Fruit fly (Drosophila melanogaster) whole organism, embryonic: ENCODE results near the gene pix.

Source experiments
- Adf1 ChIP-seq: fragments of 200-800 bp; sonication (Bioruptor generic); IDR thresholded peaks from 2 replicates; pipeline ENCODE4 v1.3.6; 2022; ENCODE audit warnings: missing biosample characterization, missing genetic modification characterization
- Atf6 ChIP-seq: fragments of 200-800 bp; sonication (Bioruptor generic); IDR thresholded peaks from 2 replicates; pipeline ENCODE4 v1.3.6; 2022; ENCODE audit warnings: missing biosample characterization, missing genetic modification characterization
- CG1024 ChIP-seq: fragments of 200-800 bp; sonication (Bioruptor generic); IDR thresholded peaks from 2 replicates; pipeline ENCODE4 v1.3.6; 2022; ENCODE audit warnings: missing biosample characterization, missing genetic modification characterization
- CG10979 ChIP-seq: fragments of 200-800 bp; sonication (Bioruptor generic); optimal IDR thresholded peaks from 2 replicates; lab custom pipeline; 2018; ENCODE audit warnings: missing biosample characterization, mild to moderate bottlenecking, missing genetic modification characterization, moderate library complexity
- CG11085 ChIP-seq: fragments of 200-800 bp; sonication (Bioruptor generic); IDR thresholded peaks from 2 replicates; pipeline ENCODE4 v1.3.6; 2022; ENCODE audit warnings: missing biosample characterization, missing genetic modification characterization
- CG12071 ChIP-seq: fragments of 200-800 bp; sonication (Bioruptor generic); optimal IDR thresholded peaks from 3 replicates; lab custom pipeline; 2018; ENCODE audit warnings: missing biosample characterization, mild to moderate bottlenecking, missing genetic modification characterization
- CG13296 ChIP-seq: fragments of 200-800 bp; sonication (Bioruptor generic); optimal IDR thresholded peaks from 3 replicates; lab custom pipeline; 2018; ENCODE audit warnings: missing biosample characterization, mild to moderate bottlenecking, missing genetic modification characterization
- CG1602 ChIP-seq: fragments of 200-800 bp; sonication (Bioruptor generic); optimal IDR thresholded peaks from 3 replicates; lab custom pipeline; 2016; ENCODE audit warnings: missing biosample characterization, missing genetic modification characterization
- CG1647 ChIP-seq: fragments of 200-800 bp; sonication (Bioruptor generic); optimal IDR thresholded peaks from 3 replicates; lab custom pipeline; 2016; ENCODE audit warnings: missing biosample characterization, missing genetic modification characterization
- CG16815 ChIP-seq: fragments of 200-800 bp; sonication (Bioruptor generic); optimal IDR thresholded peaks from 3 replicates; lab custom pipeline; 2017; ENCODE audit warnings: missing biosample characterization, mild to moderate bottlenecking, missing genetic modification characterization
- CG17328 ChIP-seq: fragments of 200-800 bp; sonication (Bioruptor generic); IDR thresholded peaks from 2 replicates; pipeline ENCODE4 v1.3.6; 2022; ENCODE audit warnings: missing biosample characterization, missing genetic modification characterization
- CG1792 ChIP-seq: fragments of 200-800 bp; sonication (Bioruptor generic); optimal IDR thresholded peaks from 2 replicates; lab custom pipeline; 2016; ENCODE audit warnings: missing biosample characterization, missing genetic modification characterization
- CG2120 ChIP-seq: fragments of 200-800 bp; sonication (Bioruptor generic); optimal IDR thresholded peaks from 3 replicates; lab custom pipeline; 2016; ENCODE audit warnings: missing biosample characterization, missing genetic modification characterization
- CG32772 ChIP-seq: fragments of 200-800 bp; sonication (Bioruptor generic); IDR thresholded peaks from 2 replicates; pipeline ENCODE4 v1.3.6; 2022; ENCODE audit warnings: missing biosample characterization, missing genetic modification characterization
- CG4707 ChIP-seq: fragments of 200-800 bp; sonication (Bioruptor generic); optimal IDR thresholded peaks from 2 replicates; lab custom pipeline; 2018; ENCODE audit warnings: missing biosample characterization, mild to moderate bottlenecking, missing genetic modification characterization, moderate library complexity
- CG7271 ChIP-seq: fragments of 200-800 bp; sonication (Bioruptor generic); optimal IDR thresholded peaks from 2 replicates; lab custom pipeline; 2018; ENCODE audit warnings: missing biosample characterization, mild to moderate bottlenecking, missing genetic modification characterization, moderate library complexity
- CG7745 ChIP-seq: fragments of 200-800 bp; sonication (Bioruptor generic); optimal IDR thresholded peaks from 2 replicates; lab custom pipeline; 2018; ENCODE audit warnings: missing biosample characterization, mild to moderate bottlenecking, missing genetic modification characterization, moderate library complexity
- CG8359 ChIP-seq: fragments of 200-800 bp; sonication (Bioruptor generic); optimal IDR thresholded peaks from 2 replicates; lab custom pipeline; 2017; ENCODE audit warnings: missing biosample characterization, mild to moderate bottlenecking, missing genetic modification characterization, borderline replicate concordance
- CG9215 ChIP-seq: fragments of 200-800 bp; sonication (Bioruptor generic); IDR thresholded peaks from 2 replicates; pipeline ENCODE4 v1.3.6; 2022; ENCODE audit warnings: missing biosample characterization, missing genetic modification characterization
- CHES-1-like ChIP-seq: fragments of 200-800 bp; sonication (Bioruptor generic); optimal IDR thresholded peaks from 2 replicates; lab custom pipeline; 2016; ENCODE audit warnings: missing biosample characterization, missing genetic modification characterization
- D19A ChIP-seq: fragments of 200-800 bp; optimal IDR thresholded peaks from 3 replicates; lab custom pipeline; 2019; ENCODE audit warnings: missing biosample characterization, mild to moderate bottlenecking, missing genetic modification characterization, moderate library complexity
- D19B ChIP-seq: fragments of 200-800 bp; sonication (Bioruptor generic); optimal IDR thresholded peaks from 2 replicates; lab custom pipeline; 2017; ENCODE audit warnings: missing biosample characterization, mild to moderate bottlenecking, missing genetic modification characterization
- Dref ChIP-seq: fragments of 200-800 bp; sonication (Bioruptor generic); IDR thresholded peaks from 2 replicates; pipeline ENCODE4 v1.3.6; 2022; ENCODE audit warnings: missing biosample characterization, missing genetic modification characterization
- E2f1 ChIP-seq: fragments of 200-800 bp; sonication (Bioruptor generic); IDR thresholded peaks from 2 replicates; pipeline ENCODE4 v1.3.6; 2022; ENCODE audit warnings: missing biosample characterization, missing genetic modification characterization
- Ets97D ChIP-seq: fragments of 200-800 bp; sonication (Bioruptor generic); optimal IDR thresholded peaks from 3 replicates; lab custom pipeline; 2016; ENCODE audit warnings: missing biosample characterization, missing genetic modification characterization
- Hr51 ChIP-seq, 2 experiments: fragments of 200-800 bp; sonication (Bioruptor generic); optimal IDR thresholded peaks; 2 replicates in 1 of 2; 3 replicates in 1 of 2; lab custom pipeline; 2016 to 2018; ENCODE audit warnings: missing biosample characterization in 2 of 2, missing genetic modification characterization in 2 of 2, mild to moderate bottlenecking in 1 of 2, moderate library complexity in 1 of 2
- Hr78 ChIP-seq, 2 experiments: fragments of 200-800 bp in 1 of 2; fragments of >200 bp in 1 of 2; sonication (Bioruptor generic) in 1 of 2; optimal IDR thresholded peaks; 2 replicates each; lab custom pipeline; 2017 to 2019; ENCODE audit warnings: missing biosample characterization in 2 of 2, missing genetic modification characterization in 2 of 2, mild to moderate bottlenecking in 1 of 2, moderate library complexity in 1 of 2
- Hsf ChIP-seq: fragments of 200-800 bp; sonication (Bioruptor generic); optimal IDR thresholded peaks from 3 replicates; lab custom pipeline; 2016; ENCODE audit warnings: missing biosample characterization, missing genetic modification characterization
- MTF-1 ChIP-seq: fragments of 200-800 bp; sonication (Bioruptor generic); optimal IDR thresholded peaks from 2 replicates; lab custom pipeline; 2018; ENCODE audit warnings: missing biosample characterization, mild to moderate bottlenecking, missing genetic modification characterization, borderline replicate concordance
- Opbp ChIP-seq: fragments of 200-800 bp; sonication (Bioruptor generic); IDR thresholded peaks from 3 replicates; pipeline ENCODE4 v1.3.6; 2022; ENCODE audit warnings: missing biosample characterization, missing genetic modification characterization; ENCODE audit not compliant: partially characterized antibody
- PHDP ChIP-seq: fragments of 200-800 bp; sonication (Bioruptor generic); optimal IDR thresholded peaks from 3 replicates; lab custom pipeline; 2018; ENCODE audit warnings: missing biosample characterization, mild to moderate bottlenecking, missing genetic modification characterization, moderate library complexity
- Side ChIP-seq: fragments of 200-800 bp; sonication (Bioruptor generic); optimal IDR thresholded peaks from 2 replicates; lab custom pipeline; 2016; ENCODE audit warnings: missing biosample characterization, missing genetic modification characterization
- Spps ChIP-seq: fragments of 200-800 bp; sonication (Bioruptor generic); optimal IDR thresholded peaks from 2 replicates; lab custom pipeline; 2018; ENCODE audit warnings: missing biosample characterization, mild to moderate bottlenecking, missing genetic modification characterization
- ash1 ChIP-seq: fragments of 200-800 bp; sonication (Bioruptor generic); optimal IDR thresholded peaks from 2 replicates; lab custom pipeline; 2018; ENCODE audit warnings: missing biosample characterization, mild to moderate bottlenecking, missing genetic modification characterization
- ato ChIP-seq: fragments of 200-800 bp; sonication (Bioruptor generic); IDR thresholded peaks from 2 replicates; pipeline ENCODE4 v1.3.6; 2022; ENCODE audit warnings: missing biosample characterization, missing genetic modification characterization; ENCODE audit not compliant: partially characterized antibody
- disco-r ChIP-seq: fragments of 200-800 bp; sonication (Bioruptor generic); optimal IDR thresholded peaks from 2 replicates; lab custom pipeline; 2016; ENCODE audit warnings: missing biosample characterization, missing genetic modification characterization
- dpn ChIP-seq, 2 experiments: fragments of 200-800 bp; sonication (Bioruptor generic); optimal IDR thresholded peaks; 3 replicates each; lab custom pipeline; 2016; ENCODE audit warnings: missing biosample characterization in 2 of 2, missing genetic modification characterization in 2 of 2
- emc ChIP-seq: fragments of 200-800 bp; sonication (Bioruptor generic); optimal IDR thresholded peaks from 2 replicates; lab custom pipeline; 2016; ENCODE audit warnings: missing biosample characterization, missing genetic modification characterization
- en ChIP-seq: fragments of 200-800 bp; sonication (Bioruptor generic); optimal IDR thresholded peaks from 2 replicates; lab custom pipeline; 2016; ENCODE audit warnings: missing biosample characterization, missing genetic modification characterization
- fd102C ChIP-seq: fragments of 200-800 bp; sonication (Bioruptor generic); optimal IDR thresholded peaks from 2 replicates; lab custom pipeline; 2018; ENCODE audit warnings: missing biosample characterization, mild to moderate bottlenecking, missing genetic modification characterization, moderate library complexity
- gcm2 ChIP-seq: fragments of 200-800 bp; sonication (Bioruptor generic); optimal IDR thresholded peaks from 2 replicates; lab custom pipeline; 2016; ENCODE audit warnings: missing biosample characterization, missing genetic modification characterization
- grau ChIP-seq: fragments of 200-800 bp; optimal IDR thresholded peaks from 3 replicates; lab custom pipeline; 2019; ENCODE audit warnings: missing biosample characterization, mild to moderate bottlenecking, missing genetic modification characterization, moderate library complexity
- gt ChIP-seq: fragments of 200-800 bp; sonication (Bioruptor generic); IDR thresholded peaks from 2 replicates; pipeline ENCODE4 v1.3.6; 2022; ENCODE audit warnings: missing biosample characterization, missing genetic modification characterization
- kah ChIP-seq: fragments of 200-800 bp; sonication (Bioruptor generic); optimal IDR thresholded peaks from 2 replicates; lab custom pipeline; 2018; ENCODE audit warnings: missing biosample characterization, mild to moderate bottlenecking, missing genetic modification characterization
- p53 ChIP-seq: fragments of 200-800 bp; sonication (Bioruptor generic); optimal IDR thresholded peaks from 2 replicates; lab custom pipeline; 2016; ENCODE audit warnings: missing biosample characterization, missing genetic modification characterization
- rib ChIP-seq: fragments of 200-800 bp; sonication (Bioruptor generic); IDR thresholded peaks from 2 replicates; pipeline ENCODE4 v1.3.6; 2022; ENCODE audit warnings: missing biosample characterization, missing genetic modification characterization
- sug ChIP-seq: fragments of 200-800 bp; optimal IDR thresholded peaks from 2 replicates; lab custom pipeline; 2019; ENCODE audit warnings: missing biosample characterization, mild to moderate bottlenecking, missing genetic modification characterization, moderate library complexity
- usp ChIP-seq: fragments of >200 bp; optimal IDR thresholded peaks from 2 replicates; lab custom pipeline; 2017; ENCODE audit warnings: missing biosample characterization, missing genetic modification characterization
- wdn ChIP-seq: fragments of 200-800 bp; sonication (Bioruptor generic); IDR thresholded peaks from 2 replicates; pipeline ENCODE4 v1.3.6; 2022; ENCODE audit warnings: missing biosample characterization, missing genetic modification characterization
- yki ChIP-seq: fragments of >200 bp; optimal IDR thresholded peaks from 3 replicates; lab custom pipeline; 2018

pix gene

dm6 chr3L:9020436-9021370 lies 46.1 kb upstream of the pix start (continued):
- TF ChIP-seq CG1647 (GFP tag; lab: Kevin White, UChicago) (no peak), PHDP (tag; lab: Kevin White, UChicago) (no peak), kah (GFP tag; lab: Kevin White, UChicago) (no peak), Hsf (GFP tag; lab: Kevin White, UChicago) (no peak), Ets97D (no peak), CG9215 (GFP tag; lab: Robert Waterston, UW) (no peak), gt (GFP tag; lab: Robert Waterston, UW) (no peak), emc (GFP tag; lab: Kevin White, UChicago) (no peak), CG11085 (GFP tag; lab: Robert Waterston, UW) (no peak), Hr51 (GFP tag; optimal IDR thresholded peaks at IDR 0.05; lab: Kevin White, UChicago) (no peak), rib (no peak), Side (no peak), Hr78 (GFP tag; optimal IDR thresholded peaks at IDR 0.05; lab: Kevin White, UChicago) (no peak), CG17328 (GFP tag; lab: Robert Waterston, UW) (no peak), Spps (tag; lab: Kevin White, UChicago) (no peak), gcm2 (GFP tag; lab: Kevin White, UChicago) (no peak), wdn (GFP tag; lab: Robert Waterston, UW) (no peak), CG1024 (GFP tag; lab: Robert Waterston, UW) (no peak), CG32772 (GFP tag; lab: Robert Waterston, UW) (no peak), Opbp (GFP tag; lab: Robert Waterston, UW) (no peak), usp (GFP tag; lab: Kevin White, UChicago) (no peak), D19A (tag; lab: Kevin White, UChicago) (no peak), E2f1 (GFP tag; lab: Robert Waterston, UW) (no peak), CG13296 (GFP tag; lab: Kevin White, UChicago) (no peak), MTF-1 (GFP tag; lab: Kevin White, UChicago) (no peak), grau (tag; lab: Kevin White, UChicago) (no peak), CG2120 (GFP tag; lab: Kevin White, UChicago) (peak; percentile 11), ato (GFP tag; lab: Robert Waterston, UW) (no peak), CG4707 (GFP tag; lab: Kevin White, UChicago) (no peak), CG10979 (peak; percentile 16), fd102C (peak; percentile 66), dpn (GFP tag; optimal IDR thresholded peaks at IDR 0.05; lab: Kevin White, UChicago) (no peak), CHES-1-like (GFP tag; lab: Kevin White, UChicago) (no peak), Atf6 (no peak; the same call in 1 of the 2 replicates), p53 (GFP tag; lab: Kevin White, UChicago) (no peak), CG1602 (no peak), CG7745 (tag; lab: Kevin White, UChicago) (no peak), disco-r (GFP tag; lab: Kevin White, UChicago) (no peak), CG12071 (GFP tag; lab: Kevin White, UChicago) (no peak), D19B (GFP tag; lab: Kevin White, UChicago) (no peak), Adf1 (GFP tag; lab: Robert Waterston, UW) (no peak), ash1 (GFP tag; lab: Kevin White, UChicago) (no peak), en (GFP tag; lab: Kevin White, UChicago) (no peak), CG1792 (GFP tag; lab: Kevin White, UChicago) (no peak), yki (lab: Kevin White, UChicago) (no peak), Dref (0 out of 2 replicates have a peak, but pooled peaks have one; percentile 19), CG16815 (GFP tag; lab: Kevin White, UChicago) (no peak), sug (tag; lab: Kevin White, UChicago) (no peak), CG7271 (tag; lab: Kevin White, UChicago) (peak; percentile 58), CG8359 (GFP tag; lab: Kevin White, UChicago) (no peak)
